Worm (Caenorhabditis elegans): ENCODE results near the gene F55A11.6.

DNA sequence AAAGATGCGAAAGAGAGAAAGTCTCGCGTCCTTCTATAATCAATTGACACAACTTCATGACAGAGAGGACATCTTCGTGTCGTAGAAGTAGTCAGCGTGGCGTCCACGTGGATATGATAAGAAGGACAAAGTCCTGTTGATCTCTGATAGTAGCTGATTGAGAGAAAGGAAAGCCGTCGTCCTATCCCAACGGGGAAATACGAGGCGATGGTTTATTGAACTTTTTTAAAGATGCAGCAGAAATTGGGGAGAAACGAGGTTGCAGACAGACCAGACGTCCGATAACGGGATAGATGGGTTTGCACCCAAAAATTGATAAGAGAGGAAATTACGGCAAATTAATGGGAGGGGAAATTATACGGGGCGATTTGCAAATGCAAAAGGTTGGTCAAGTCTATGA lies 25.9 kb downstream of the F55A11.6 start:
- no peak for TF ChIP-seq ztf-29 (GFP tag; IDR thresholded peaks at IDR 0.05)
- TF ChIP-seq flt-1 (GFP tag; IDR thresholded peaks at IDR 0.05), result no peak
- TF ChIP-seq ref-1 (GFP tag; conservative IDR thresholded peaks at IDR 0.05), result no peak
- TF ChIP-seq klf-2 (GFP tag; conservative IDR thresholded peaks at IDR 0.05), result no peak
- no peak for TF ChIP-seq med-1 (GFP tag; optimal IDR thresholded peaks at IDR 0.05; ENCODE audit: insufficient read depth)
